Fruit fly (Drosophila melanogaster) whole organism, pupa: ENCODE results near the gene CG33510.

Experiments
- CG10348 ChIP-seq: fragments of 200-800 bp; sonication (Bioruptor generic); IDR thresholded peaks from 2 replicates; pipeline ENCODE4 v1.3.6; 2022; ENCODE audit warnings: missing biosample characterization, missing genetic modification characterization
- CG12605 ChIP-seq: fragments of 200-800 bp; sonication (Bioruptor generic); IDR thresholded peaks from 2 replicates; pipeline ENCODE4 v1.3.6; 2022; ENCODE audit warnings: missing biosample characterization, missing genetic modification characterization
- CG13204 ChIP-seq: fragments of 200-800 bp; sonication (Bioruptor generic); optimal IDR thresholded peaks from 2 replicates; lab custom pipeline; 2018; ENCODE audit warnings: missing biosample characterization, mild to moderate bottlenecking, missing genetic modification characterization, moderate library complexity
- CG14655 ChIP-seq: fragments of 200-800 bp; sonication (Bioruptor generic); optimal IDR thresholded peaks from 3 replicates; lab custom pipeline; 2017; ENCODE audit warnings: mild to moderate bottlenecking, missing biosample characterization, missing genetic modification reagents, missing genetic modification characterization
- CG15710 ChIP-seq: fragments of 200-800 bp; sonication (Bioruptor generic); optimal IDR thresholded peaks from 2 replicates; lab custom pipeline; 2018; ENCODE audit warnings: missing biosample characterization, mild to moderate bottlenecking, missing genetic modification characterization, moderate library complexity
- CG17806 ChIP-seq: fragments of 200-800 bp; sonication (Bioruptor generic); optimal IDR thresholded peaks from 2 replicates; lab custom pipeline; 2018; ENCODE audit warnings: missing biosample characterization, mild to moderate bottlenecking, missing genetic modification characterization, moderate library complexity
- CG32121 ChIP-seq: fragments of 200-800 bp; sonication (Bioruptor generic); IDR thresholded peaks from 2 replicates; pipeline ENCODE4 v1.3.6; 2022; ENCODE audit warnings: missing biosample characterization, missing genetic modification characterization
- CG34367 ChIP-seq: fragments of 200-800 bp; sonication (Bioruptor generic); optimal IDR thresholded peaks from 2 replicates; lab custom pipeline; 2018; ENCODE audit warnings: missing biosample characterization, mild to moderate bottlenecking, missing genetic modification characterization
- CG4496 ChIP-seq: fragments of 200-800 bp; sonication (Bioruptor generic); IDR thresholded peaks from 3 replicates; pipeline ENCODE4 v1.3.6; 2022; ENCODE audit warnings: missing biosample characterization, missing genetic modification characterization
- CG8159 ChIP-seq: fragments of 200-800 bp; sonication (Bioruptor generic); optimal IDR thresholded peaks from 3 replicates; lab custom pipeline; 2018; ENCODE audit warnings: missing biosample characterization, mild to moderate bottlenecking, missing genetic modification characterization, moderate library complexity
- CG8301 ChIP-seq: fragments of 200-800 bp; sonication (Bioruptor generic); optimal IDR thresholded peaks from 2 replicates; lab custom pipeline; 2018; ENCODE audit warnings: missing biosample characterization, mild to moderate bottlenecking, missing genetic modification characterization
- CG9948 ChIP-seq: fragments of 200-800 bp; sonication (Bioruptor generic); optimal IDR thresholded peaks from 2 replicates; lab custom pipeline; 2018; ENCODE audit warnings: missing biosample characterization, mild to moderate bottlenecking, missing genetic modification characterization, moderate library complexity
- D1 ChIP-seq: fragments of 200-800 bp; sonication (Bioruptor generic); optimal IDR thresholded peaks from 2 replicates; lab custom pipeline; 2018; ENCODE audit warnings: missing biosample characterization, mild to moderate bottlenecking, missing genetic modification characterization, moderate library complexity
- EcR ChIP-seq: fragments of 200-800 bp; sonication (Bioruptor generic); optimal IDR thresholded peaks from 3 replicates; lab custom pipeline; 2019; ENCODE audit warnings: missing biosample characterization, missing genetic modification characterization, mild to moderate bottlenecking, moderate library complexity, missing genetic modification reagents
- Ets98B ChIP-seq: fragments of 200-800 bp; sonication (Bioruptor generic); IDR thresholded peaks from 2 replicates; pipeline ENCODE4 v1.3.6; 2022; ENCODE audit warnings: missing biosample characterization, missing genetic modification characterization
- Pif1A ChIP-seq: fragments of 200-800 bp; sonication (Bioruptor generic); optimal IDR thresholded peaks from 3 replicates; lab custom pipeline; 2016; ENCODE audit warnings: missing biosample characterization, missing genetic modification characterization
- Pif1B ChIP-seq: fragments of 200-800 bp; sonication (Bioruptor generic); optimal IDR thresholded peaks from 3 replicates; lab custom pipeline; 2016; ENCODE audit warnings: missing biosample characterization, missing genetic modification characterization
- Snoo ChIP-seq: fragments of 200-800 bp; sonication (Bioruptor generic); optimal IDR thresholded peaks from 3 replicates; lab custom pipeline; 2017; ENCODE audit warnings: missing biosample characterization, mild to moderate bottlenecking, missing genetic modification characterization, inconsistent platforms
- fd96Ca ChIP-seq: fragments of 200-800 bp; sonication (Bioruptor generic); IDR thresholded peaks from 3 replicates; pipeline ENCODE4 v1.3.6; 2022; ENCODE audit warnings: missing biosample characterization, missing genetic modification characterization
- gl ChIP-seq: fragments of 200-800 bp; sonication (Bioruptor generic); optimal IDR thresholded peaks from 2 replicates; lab custom pipeline; 2018; ENCODE audit warnings: missing biosample characterization, mild to moderate bottlenecking, missing genetic modification characterization
- rn ChIP-seq: fragments of 200-800 bp; sonication (Bioruptor generic); IDR thresholded peaks from 2 replicates; pipeline ENCODE4 v1.3.6; 2022; ENCODE audit warnings: missing biosample characterization, missing genetic modification characterization

The CG33510 gene

DNA sequence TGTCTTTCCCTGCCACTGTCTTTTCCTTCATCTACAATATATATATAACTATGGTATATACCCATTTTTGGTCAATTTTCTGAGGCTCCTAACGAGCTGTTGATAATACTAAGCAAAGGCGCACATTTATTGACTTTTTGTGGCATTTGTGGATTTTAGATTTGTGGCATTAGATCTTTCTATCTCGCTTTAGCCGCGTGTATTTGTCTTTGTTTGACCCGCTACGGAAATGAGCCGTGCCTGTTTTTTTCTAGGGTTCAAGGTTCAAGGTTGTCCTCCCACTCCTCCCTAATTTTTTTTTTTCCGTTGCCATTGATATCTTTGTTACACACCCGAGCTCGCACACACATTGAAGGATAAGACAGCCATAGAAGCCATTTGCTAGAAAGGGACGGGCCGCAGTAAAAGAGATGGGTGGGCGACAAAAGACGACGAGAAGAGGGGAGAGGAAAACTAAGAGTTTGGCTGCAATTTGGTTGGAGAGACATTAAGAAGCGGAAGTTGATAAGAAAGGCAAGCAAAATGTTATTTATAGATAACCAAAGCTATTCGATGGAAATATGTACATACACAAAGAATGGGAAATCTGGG lies 44.5 kb downstream of the CG33510 start:
- TF ChIP-seq gl (tag; lab: Kevin White, UChicago) (no peak), fd96Ca (GFP tag; lab: Robert Waterston, UW) (no peak), EcR (GFP tag; lab: Kevin White, UChicago) (no peak), Pif1B (GFP tag; lab: Kevin White, UChicago) (no peak)
- TF ChIP-seq, all 21 proteins: peak for 0

DNA sequence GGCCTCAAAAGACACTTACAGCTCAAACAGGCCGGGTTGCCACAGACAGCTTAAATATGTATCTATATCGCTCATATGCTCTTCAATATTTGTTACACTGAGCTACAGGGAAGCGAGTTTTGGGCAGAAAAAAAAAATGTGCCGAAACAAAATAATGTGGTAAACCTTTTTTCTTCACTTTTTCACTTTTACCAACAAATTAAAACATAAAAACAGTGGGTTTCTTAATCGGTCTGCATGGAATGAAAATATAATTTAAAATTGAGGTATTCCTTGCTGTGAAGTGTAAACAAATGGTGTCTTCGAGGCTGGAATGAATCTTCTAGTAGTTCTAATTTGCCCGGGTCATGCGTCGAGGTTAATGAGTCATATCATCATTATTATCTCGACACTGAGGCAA lies 45.4 kb downstream of the CG33510 start:
- TF ChIP-seq CG14655 (peak; percentile 33), fd96Ca (GFP tag; lab: Robert Waterston, UW) (no peak), CG15710 (no peak), CG13204 (GFP tag; lab: Kevin White, UChicago) (no peak), CG32121 (GFP tag; lab: Robert Waterston, UW) (no peak), CG8301 (tag; lab: Kevin White, UChicago) (peak; percentile 18), Pif1A (no peak), CG17806 (peak; percentile 32), EcR (GFP tag; lab: Kevin White, UChicago) (no peak), CG8159 (tag; lab: Kevin White, UChicago) (peak; percentile 3), gl (tag; lab: Kevin White, UChicago) (no peak), CG34367 (tag; lab: Kevin White, UChicago) (no peak), Ets98B (GFP tag; lab: Robert Waterston, UW) (no peak), Pif1B (GFP tag; lab: Kevin White, UChicago) (no peak), D1 (tag; lab: Kevin White, UChicago) (no peak), CG4496 (no peak), rn (GFP tag; lab: Robert Waterston, UW) (no peak), CG10348 (no peak), Snoo (tag; lab: Kevin White, UChicago) (no peak), CG9948 (peak; percentile 19), CG12605 (no peak)
- TF ChIP-seq, all 21 proteins: peak for 5

DNA sequence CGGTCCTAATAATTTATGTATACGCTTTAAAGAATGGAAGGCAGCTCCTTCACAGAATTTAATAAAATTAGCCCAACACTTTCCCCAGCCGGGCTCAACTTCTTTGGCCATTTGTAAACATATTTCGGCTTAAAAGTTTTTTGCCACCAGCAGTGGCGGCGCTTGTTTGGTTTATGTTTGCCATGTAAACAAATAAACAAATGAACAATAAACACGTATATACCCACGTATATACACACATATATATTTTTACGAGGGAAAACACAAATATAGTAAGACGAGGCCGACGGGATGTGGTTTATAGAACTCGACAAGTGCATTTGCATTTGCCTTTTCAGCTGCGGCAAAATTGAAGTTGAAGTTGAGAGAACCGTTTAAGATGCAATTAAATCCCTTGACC lies 46.4 kb downstream of the CG33510 start:
- TF ChIP-seq CG34367 (tag; lab: Kevin White, UChicago) (no peak), fd96Ca (GFP tag; lab: Robert Waterston, UW) (no peak), CG9948 (no peak), EcR (GFP tag; lab: Kevin White, UChicago) (no peak), gl (tag; lab: Kevin White, UChicago) (no peak), Pif1A (no peak), CG4496 (no peak), D1 (tag; lab: Kevin White, UChicago) (no peak), CG8159 (tag; lab: Kevin White, UChicago) (no peak), Snoo (tag; lab: Kevin White, UChicago) (no peak), CG14655 (no peak), CG32121 (GFP tag; lab: Robert Waterston, UW) (no peak), CG13204 (GFP tag; lab: Kevin White, UChicago) (no peak), CG12605 (no peak), CG10348 (no peak), Pif1B (GFP tag; lab: Kevin White, UChicago) (no peak), CG17806 (no peak), CG15710 (no peak), CG8301 (tag; lab: Kevin White, UChicago) (no peak)

DNA sequence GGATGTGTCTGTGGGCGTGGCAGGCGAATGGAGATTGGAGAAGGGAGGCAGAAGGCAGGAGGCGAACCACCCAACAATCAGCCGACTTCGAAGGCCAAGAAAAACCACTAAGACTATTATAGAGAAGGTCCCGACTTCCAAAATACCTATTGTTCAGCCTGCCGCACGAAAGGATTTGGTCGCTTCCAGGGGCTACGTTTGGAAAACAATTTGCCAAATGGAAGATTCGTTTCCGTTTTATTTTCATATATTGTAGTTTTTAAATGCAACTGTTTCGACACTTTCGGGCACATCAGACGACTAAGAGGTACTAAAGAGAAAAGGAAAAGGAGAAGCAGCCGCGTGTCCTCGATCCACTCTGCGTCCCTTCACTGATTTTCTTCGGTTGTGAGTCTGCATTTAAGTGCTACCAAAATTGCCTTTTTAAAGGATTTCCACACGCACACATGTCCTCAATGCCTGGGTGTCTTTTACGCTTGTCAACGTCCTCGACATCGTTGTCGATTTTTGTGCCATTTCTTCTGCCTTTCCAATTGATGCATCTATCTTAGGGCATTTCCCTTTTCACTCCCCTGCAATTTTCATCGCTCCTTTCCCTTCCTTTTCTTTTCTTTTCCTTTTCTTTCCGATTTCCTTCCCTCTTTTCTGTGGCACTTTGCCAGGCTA lies 48.3 kb downstream of the CG33510 start:
- TF ChIP-seq CG8159 (tag; lab: Kevin White, UChicago) (no peak), fd96Ca (GFP tag; lab: Robert Waterston, UW) (0 out of 3 replicates have a peak, but pooled peaks have one; percentile 21)
- TF ChIP-seq, all 21 proteins: peak for 1

DNA sequence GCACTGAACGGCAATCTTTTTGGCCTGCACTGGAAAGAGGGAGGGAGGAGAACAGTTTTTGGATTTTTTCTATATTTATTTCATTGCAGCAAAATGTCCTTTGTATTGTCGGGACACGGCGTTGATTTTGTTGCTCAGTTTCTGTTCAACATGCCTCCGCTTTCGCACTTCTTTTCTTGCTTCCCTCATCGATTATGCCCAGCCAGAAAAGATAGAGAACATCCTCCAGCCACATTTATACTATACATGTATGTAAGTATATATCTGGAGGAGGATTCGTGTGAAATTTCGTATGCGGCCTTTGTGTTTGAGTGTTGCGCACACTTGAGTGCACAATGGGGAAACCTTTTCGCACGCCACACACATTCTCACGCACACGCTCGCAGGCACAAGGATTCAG lies 49.7 kb downstream of the CG33510 start:
- TF ChIP-seq CG8301 (tag; lab: Kevin White, UChicago), result no peak
- no peak for TF ChIP-seq EcR (GFP tag; lab: Kevin White, UChicago)
- TF ChIP-seq CG4496, result no peak
- no peak for TF ChIP-seq Ets98B (GFP tag; lab: Robert Waterston, UW)
- TF ChIP-seq CG9948, result no peak
- no peak for TF ChIP-seq CG13204 (GFP tag; lab: Kevin White, UChicago)
- TF ChIP-seq CG15710, result no peak
- no peak for TF ChIP-seq CG32121 (GFP tag; lab: Robert Waterston, UW)
- TF ChIP-seq gl (tag; lab: Kevin White, UChicago), result no peak
- no peak for TF ChIP-seq Snoo (tag; lab: Kevin White, UChicago)
- no peak for TF ChIP-seq CG12605
- no peak for TF ChIP-seq CG10348
- no peak for TF ChIP-seq CG8159 (tag; lab: Kevin White, UChicago)
- TF ChIP-seq CG14655, result no peak
- no peak for TF ChIP-seq Pif1A
- TF ChIP-seq Pif1B (GFP tag; lab: Kevin White, UChicago), result no peak
- TF ChIP-seq CG34367 (tag; lab: Kevin White, UChicago), result no peak
- no peak for TF ChIP-seq CG17806
- TF ChIP-seq rn (GFP tag; lab: Robert Waterston, UW), result no peak
- no peak for TF ChIP-seq fd96Ca (GFP tag; lab: Robert Waterston, UW)

DNA sequence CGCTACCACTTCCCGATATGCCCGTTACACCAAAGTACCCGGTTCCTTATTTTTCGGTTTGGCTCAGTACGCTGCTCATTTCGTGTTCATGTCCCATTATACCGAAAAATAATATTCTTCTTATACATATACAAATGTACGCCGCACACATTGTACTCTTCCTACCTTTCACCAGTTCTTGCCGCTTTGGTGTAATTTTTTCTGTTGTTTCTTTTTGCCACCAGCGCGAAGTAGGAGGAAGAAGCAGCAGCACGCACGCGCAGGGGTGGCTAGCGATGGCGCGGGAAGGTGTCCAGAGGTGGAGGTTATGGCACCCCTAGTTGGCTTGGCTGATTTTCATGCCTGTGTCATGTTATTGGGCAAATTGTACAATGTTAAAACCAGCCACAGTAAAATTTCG lies 50.8 kb downstream of the CG33510 start:
- TF ChIP-seq CG13204 (GFP tag; lab: Kevin White, UChicago) (no peak), CG12605 (no peak), CG17806 (no peak), CG34367 (tag; lab: Kevin White, UChicago) (no peak), CG8159 (tag; lab: Kevin White, UChicago) (no peak), CG8301 (tag; lab: Kevin White, UChicago) (no peak), CG4496 (no peak), Pif1A (no peak), EcR (GFP tag; lab: Kevin White, UChicago) (no peak), CG9948 (no peak), CG32121 (GFP tag; lab: Robert Waterston, UW) (no peak), fd96Ca (GFP tag; lab: Robert Waterston, UW) (no peak), CG15710 (no peak), CG10348 (no peak), gl (tag; lab: Kevin White, UChicago) (no peak), CG14655 (no peak), Snoo (tag; lab: Kevin White, UChicago) (no peak), rn (GFP tag; lab: Robert Waterston, UW) (no peak), Ets98B (GFP tag; lab: Robert Waterston, UW) (no peak)
